Worm (Caenorhabditis elegans) whole organism, L1 larva: Measurements from ENCODE around the gene F09F9.3.

Experiments used
- C34B4.2 ChIP-seq: sonication (generic microtip); optimal IDR thresholded peaks from 2 replicates; lab custom pipeline; 2017; ENCODE audit warnings: mild to moderate bottlenecking, missing genetic modification characterization, missing compliant biosample characterization
- F16B12.6 ChIP-seq: fragments of 150-350 bp; optimal IDR thresholded peaks from 2 replicates; lab custom pipeline; 2014; ENCODE audit warnings: missing biosample characterization, missing genetic modification characterization
- aha-1 ChIP-seq: fragments of 150-350 bp; optimal IDR thresholded peaks from 2 replicates; lab custom pipeline; 2014; ENCODE audit warnings: missing biosample characterization, missing genetic modification characterization
- alr-1 ChIP-seq: fragments of 200-800 bp; sonication (Bioruptor generic); optimal IDR thresholded peaks from 2 replicates; lab custom pipeline; 2018; ENCODE audit warnings: borderline replicate concordance, mild to moderate bottlenecking, missing genetic modification characterization, missing compliant biosample characterization
- aly-2 ChIP-seq: fragments of 150-350 bp; optimal IDR thresholded peaks from 2 replicates; lab custom pipeline; 2014; ENCODE audit warnings: missing biosample characterization, missing genetic modification characterization
- ama-1 ChIP-seq: fragments of 150-350 bp; optimal IDR thresholded peaks from 2 replicates; lab custom pipeline; 2014
- blmp-1 ChIP-seq: fragments of 150-350 bp; optimal IDR thresholded peaks from 2 replicates; lab custom pipeline; 2014; ENCODE audit warnings: missing biosample characterization, missing genetic modification characterization
- ceh-8 ChIP-seq: fragments of 200-800 bp; sonication (Bioruptor generic); optimal IDR thresholded peaks from 2 replicates; lab custom pipeline; 2018; ENCODE audit warnings: mild to moderate bottlenecking, missing genetic modification characterization, moderate library complexity, missing compliant biosample characterization
- ceh-88 ChIP-seq: fragments of 200-800 bp; sonication (Bioruptor generic); IDR thresholded peaks from 2 replicates; pipeline ENCODE4 v1.3.6; 2022; ENCODE audit warnings: missing genetic modification characterization, missing compliant biosample characterization
- ces-1 ChIP-seq: fragments of 150-350 bp; optimal IDR thresholded peaks from 2 replicates; lab custom pipeline; 2014; ENCODE audit warnings: missing biosample characterization, missing genetic modification reagents, missing genetic modification characterization
- egl-13 ChIP-seq: sonication (generic microtip); optimal IDR thresholded peaks from 2 replicates; lab custom pipeline; 2016; ENCODE audit warnings: missing genotype, missing genetic modification reagents, missing genetic modification characterization, missing compliant biosample characterization
- ets-5 ChIP-seq: fragments of 200-800 bp; sonication (Bioruptor generic); IDR thresholded peaks from 2 replicates; pipeline ENCODE4 v1.3.6; 2022; ENCODE audit warnings: missing genetic modification characterization, missing compliant biosample characterization
- fkh-8 ChIP-seq: sonication (generic microtip); optimal IDR thresholded peaks from 2 replicates; lab custom pipeline; 2016; ENCODE audit warnings: mild to moderate bottlenecking, missing genetic modification characterization, missing compliant biosample characterization
- fos-1 ChIP-seq: fragments of 150-350 bp; optimal IDR thresholded peaks from 2 replicates; lab custom pipeline; 2014; ENCODE audit warnings: missing biosample characterization, missing genetic modification characterization
- hlh-4 ChIP-seq: sonication (generic microtip); optimal IDR thresholded peaks from 2 replicates; lab custom pipeline; 2016; ENCODE audit warnings: mild to moderate bottlenecking, missing genetic modification characterization, missing compliant biosample characterization
- irx-1 ChIP-seq: sonication (generic microtip); optimal IDR thresholded peaks from 2 replicates; lab custom pipeline; 2016; ENCODE audit warnings: missing genetic modification characterization, missing compliant biosample characterization
- isw-1 ChIP-seq: fragments of 200-800 bp; sonication (Bioruptor generic); IDR thresholded peaks from 2 replicates; pipeline ENCODE4 v1.3.6; 2022; ENCODE audit warnings: missing genetic modification characterization, missing compliant biosample characterization
- lin-13 ChIP-seq: fragments of 150-350 bp; optimal IDR thresholded peaks from 2 replicates; lab custom pipeline; 2014; ENCODE audit warnings: missing biosample characterization, missing genetic modification reagents, missing genetic modification characterization
- lin-14 ChIP-seq: fragments of 200-800 bp; sonication (Bioruptor generic); optimal IDR thresholded peaks from 2 replicates; lab custom pipeline; 2018; ENCODE audit warnings: mild to moderate bottlenecking, missing genetic modification characterization, moderate library complexity, missing compliant biosample characterization
- lin-35 ChIP-seq, 2 experiments: fragments of 150-350 bp; optimal IDR thresholded peaks; 2 replicates each; lab custom pipeline; 2014; ENCODE audit warnings: missing biosample characterization in 2 of 2, missing genetic modification characterization in 2 of 2, missing genetic modification reagents in 2 of 2
- lir-3 ChIP-seq: sonication (generic microtip); optimal IDR thresholded peaks from 2 replicates; lab custom pipeline; 2016; ENCODE audit warnings: mild to moderate bottlenecking, missing genetic modification characterization, moderate library complexity, missing compliant biosample characterization; ENCODE audit not compliant: poor library complexity
- lsy-2 ChIP-seq, 2 experiments: fragments of 150-350 bp; optimal IDR thresholded peaks; 2 replicates each; lab custom pipeline; 2014; ENCODE audit warnings: missing biosample characterization in 2 of 2, missing genetic modification characterization in 2 of 2
- mab-9 ChIP-seq: fragments of 200-800 bp; sonication (Bioruptor generic); IDR thresholded peaks from 2 replicates; pipeline ENCODE4 v1.3.6; 2022; ENCODE audit warnings: missing genetic modification reagents, missing genetic modification characterization, missing compliant biosample characterization
- mdl-1 ChIP-seq, 2 experiments: fragments of 150-350 bp; optimal IDR thresholded peaks; 2 replicates each; lab custom pipeline; 2014 to 2017; ENCODE audit warnings: missing biosample characterization in 2 of 2, missing genetic modification characterization in 2 of 2, inconsistent platforms in 1 of 2
- nhr-19 ChIP-seq: fragments of 200-800 bp; sonication (Bioruptor generic); conservative IDR thresholded peaks from 2 replicates; pipeline ENCODE4 v1.3.6; 2022; ENCODE audit warnings: missing genetic modification characterization, missing compliant biosample characterization
- nhr-20 ChIP-seq: sonication (generic microtip); optimal IDR thresholded peaks from 2 replicates; lab custom pipeline; 2016; ENCODE audit warnings: mild to moderate bottlenecking, missing genetic modification characterization, missing compliant biosample characterization
- nhr-237 ChIP-seq: fragments of 150-350 bp; optimal IDR thresholded peaks from 2 replicates; lab custom pipeline; 2014; ENCODE audit warnings: missing biosample characterization, missing genetic modification characterization
- nhr-47 ChIP-seq: sonication (generic microtip); optimal IDR thresholded peaks from 2 replicates; lab custom pipeline; 2016; ENCODE audit warnings: mild to moderate bottlenecking, missing genetic modification characterization, moderate library complexity, missing compliant biosample characterization
- nhr-71 ChIP-seq: sonication (generic microtip); optimal IDR thresholded peaks from 2 replicates; lab custom pipeline; 2016; ENCODE audit warnings: mild to moderate bottlenecking, missing genetic modification characterization, moderate library complexity, missing compliant biosample characterization
- nhr-77 ChIP-seq: fragments of 150-350 bp; optimal IDR thresholded peaks from 2 replicates; lab custom pipeline; 2014; ENCODE audit warnings: missing biosample characterization, missing genetic modification characterization
- nhr-85 ChIP-seq: sonication (generic microtip); peaks from one replicate; lab custom pipeline; 2016; ENCODE audit warnings: missing genetic modification characterization, inconsistent platforms, missing compliant biosample characterization
- nhr-90 ChIP-seq: sonication (generic microtip); optimal IDR thresholded peaks from 2 replicates; lab custom pipeline; 2016; ENCODE audit warnings: mild to moderate bottlenecking, missing genetic modification characterization, missing compliant biosample characterization; ENCODE audit not compliant: poor library complexity
- pag-3 ChIP-seq: sonication (generic microtip); optimal IDR thresholded peaks from 2 replicates; lab custom pipeline; 2017; ENCODE audit warnings: missing genetic modification characterization, mild to moderate bottlenecking, missing compliant biosample characterization, antibody characterized with exemption, borderline replicate concordance; ENCODE audit not compliant: insufficient read depth
- pax-3 ChIP-seq: fragments of 200-800 bp; sonication (Bioruptor generic); optimal IDR thresholded peaks from 2 replicates; lab custom pipeline; 2018; ENCODE audit warnings: mild to moderate bottlenecking, missing genetic modification characterization, moderate library complexity, missing compliant biosample characterization
- pqm-1 ChIP-seq: sonication (generic microtip); optimal IDR thresholded peaks from 3 replicates; lab custom pipeline; 2017; ENCODE audit warnings: missing biosample characterization, missing genetic modification characterization
- rnt-1 ChIP-seq: sonication (generic microtip); optimal IDR thresholded peaks from 2 replicates; lab custom pipeline; 2016; ENCODE audit warnings: mild to moderate bottlenecking, missing genetic modification characterization, moderate library complexity, missing compliant biosample characterization
- skn-1 ChIP-seq: fragments of 150-350 bp; optimal IDR thresholded peaks from 2 replicates; lab custom pipeline; 2014; ENCODE audit warnings: missing biosample characterization, missing genetic modification characterization
- snu-23 ChIP-seq: sonication (generic microtip); optimal IDR thresholded peaks from 2 replicates; lab custom pipeline; 2016; ENCODE audit warnings: missing genetic modification characterization, missing compliant biosample characterization
- sox-4 ChIP-seq: sonication (generic microtip); optimal IDR thresholded peaks from 2 replicates; lab custom pipeline; 2016; ENCODE audit warnings: missing genetic modification characterization, missing compliant biosample characterization
- tlp-1 ChIP-seq: fragments of 150-350 bp; optimal IDR thresholded peaks from 2 replicates; lab custom pipeline; 2014; ENCODE audit warnings: missing biosample characterization, missing genetic modification characterization
- unc-130 ChIP-seq: fragments of 150-350 bp; optimal IDR thresholded peaks from 2 replicates; lab custom pipeline; 2017; ENCODE audit warnings: missing biosample characterization, missing genetic modification characterization, inconsistent platforms
- unc-86 ChIP-seq: sonication (generic microtip); optimal IDR thresholded peaks from 2 replicates; lab custom pipeline; 2016; ENCODE audit warnings: missing genetic modification characterization, missing compliant biosample characterization
- unc-98 ChIP-seq: fragments of 200-800 bp; sonication (Bioruptor generic); IDR thresholded peaks from 2 replicates; pipeline ENCODE4 v1.3.6; 2022; ENCODE audit warnings: missing genetic modification characterization, missing compliant biosample characterization
- vab-15 ChIP-seq: sonication (generic microtip); optimal IDR thresholded peaks from 2 replicates; lab custom pipeline; 2017; ENCODE audit warnings: missing genotype, mild to moderate bottlenecking, missing genetic modification characterization, missing compliant biosample characterization
- xbp-1 ChIP-seq: sonication (generic microtip); optimal IDR thresholded peaks from 2 replicates; lab custom pipeline; 2016; ENCODE audit warnings: missing genetic modification characterization, missing compliant biosample characterization
- zip-4 ChIP-seq: fragments of 200-800 bp; sonication (Bioruptor generic); optimal IDR thresholded peaks from 2 replicates; lab custom pipeline; 2018; ENCODE audit warnings: mild to moderate bottlenecking, missing genetic modification characterization, moderate library complexity, missing compliant biosample characterization
- ztf-11 ChIP-seq, 2 experiments: sonication (generic microtip); optimal IDR thresholded peaks; 2 replicates each; lab custom pipeline; 2016 to 2017; ENCODE audit warnings: missing genetic modification characterization in 2 of 2, missing biosample characterization in 1 of 2, missing compliant biosample characterization in 1 of 2
- ztf-4 ChIP-seq: fragments of 150-350 bp; optimal IDR thresholded peaks from 2 replicates; lab custom pipeline; 2014; ENCODE audit warnings: missing biosample characterization, missing genetic modification characterization

The F09F9.3 gene

DNA sequence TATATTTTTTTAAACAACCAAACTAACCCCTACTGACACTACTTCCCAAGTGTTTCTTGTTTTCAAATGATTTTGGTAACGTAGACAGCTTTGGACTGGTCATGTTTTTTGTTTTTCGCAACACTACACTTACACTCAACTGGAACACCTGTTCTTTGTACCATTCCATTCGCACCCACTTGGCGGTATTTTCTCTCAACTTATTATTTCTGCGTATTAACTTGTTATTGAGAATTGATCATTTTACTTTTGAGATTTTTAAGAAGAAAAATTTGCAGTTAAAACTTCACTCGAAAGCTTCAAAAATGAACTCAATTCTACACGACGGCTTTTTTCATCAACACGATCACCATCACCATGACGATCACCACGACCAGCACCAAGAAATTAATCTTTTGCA, 14.0 kb upstream of the F09F9.3 start, which contains the start of gene ZK470.2:
ZK470.2 (plus strand) TSS at position 301 of the 400 bp plus-strand sequence.
- no peak for TF ChIP-seq unc-98 (GFP tag; lab: Robert Waterston, UW)
- TF ChIP-seq vab-15 (tag; lab: Kevin White, UChicago) = no peak
- TF ChIP-seq C34B4.2 (tag; lab: Kevin White, UChicago) = no peak
- no peak for TF ChIP-seq ceh-8 (GFP tag; lab: Kevin White, UChicago)
- TF ChIP-seq nhr-90 (tag; lab: Kevin White, UChicago) = no peak
- no peak for TF ChIP-seq pax-3 (tag; lab: Kevin White, UChicago)
- no peak for TF ChIP-seq hlh-4 (tag; lab: Kevin White, UChicago)
- TF ChIP-seq fkh-8 = no peak
- TF ChIP-seq aha-1 (tag; lab: Kevin White, UChicago) = no peak
- no peak for TF ChIP-seq F16B12.6 (tag; lab: Kevin White, UChicago)
- no peak for TF ChIP-seq lin-35 (GFP tag; optimal IDR thresholded peaks at IDR 0.05; lab: Kevin White, UChicago)
- no peak for TF ChIP-seq ztf-11 (tag; optimal IDR thresholded peaks at IDR 0.05; lab: Kevin White, UChicago)
- TF ChIP-seq snu-23 (GFP tag; lab: Kevin White, UChicago) = no peak
- no peak for TF ChIP-seq alr-1 (tag; lab: Kevin White, UChicago)
- TF ChIP-seq lir-3 (tag; lab: Kevin White, UChicago) = no peak
- no peak for TF ChIP-seq ama-1 (lab: Kevin White, UChicago)
- TF ChIP-seq lin-14 (GFP tag; lab: Kevin White, UChicago) = no peak
- no peak for TF ChIP-seq nhr-77 (tag; lab: Kevin White, UChicago)
- TF ChIP-seq ztf-4 (tag; lab: Kevin White, UChicago) = no peak

DNA sequence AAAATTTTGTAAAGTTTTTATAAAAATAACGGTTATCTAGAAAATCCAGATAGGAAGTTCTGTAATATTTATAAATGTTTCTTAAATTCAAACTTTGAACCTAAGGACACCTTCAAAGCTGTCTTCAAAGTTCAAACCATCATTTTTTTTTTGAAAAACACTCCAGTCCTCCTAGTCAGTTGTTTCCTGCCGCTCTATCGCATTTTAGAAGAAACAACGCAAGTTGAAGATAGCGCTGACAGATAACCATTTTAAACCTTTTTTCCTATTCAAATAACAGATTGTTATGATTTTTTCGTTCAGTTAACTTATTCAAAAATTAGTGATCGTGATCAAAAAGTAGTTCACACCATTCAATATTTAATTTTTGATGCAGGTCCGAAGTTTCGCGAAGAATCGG, 12.5 kb upstream of the F09F9.3 start:
- TF ChIP-seq irx-1 (tag; lab: Kevin White, UChicago) = no peak
- TF ChIP-seq nhr-20 = peak; percentile 38
- peak; percentile 29; the same call in 1 of the 2 replicates for TF ChIP-seq nhr-19
- TF ChIP-seq lin-14 (GFP tag; lab: Kevin White, UChicago) = peak; percentile 35
- TF ChIP-seq nhr-71 = peak; percentile 59
- peak; percentile 40 for TF ChIP-seq snu-23 (GFP tag; lab: Kevin White, UChicago)
- TF ChIP-seq ces-1 = no peak
- peak in 1 of 2 experiments; percentile 5 for TF ChIP-seq lsy-2 (tag; optimal IDR thresholded peaks at IDR 0.05; lab: Kevin White, UChicago)
- TF ChIP-seq fkh-8 = no peak
- no peak for TF ChIP-seq unc-130 (tag; lab: Kevin White, UChicago)
- TF ChIP-seq nhr-85 (tag; lab: Kevin White, UChicago) = no peak
- peak; percentile 34 for TF ChIP-seq rnt-1 (tag; lab: Kevin White, UChicago)
- TF ChIP-seq, all 84 proteins: peak for 7

DNA sequence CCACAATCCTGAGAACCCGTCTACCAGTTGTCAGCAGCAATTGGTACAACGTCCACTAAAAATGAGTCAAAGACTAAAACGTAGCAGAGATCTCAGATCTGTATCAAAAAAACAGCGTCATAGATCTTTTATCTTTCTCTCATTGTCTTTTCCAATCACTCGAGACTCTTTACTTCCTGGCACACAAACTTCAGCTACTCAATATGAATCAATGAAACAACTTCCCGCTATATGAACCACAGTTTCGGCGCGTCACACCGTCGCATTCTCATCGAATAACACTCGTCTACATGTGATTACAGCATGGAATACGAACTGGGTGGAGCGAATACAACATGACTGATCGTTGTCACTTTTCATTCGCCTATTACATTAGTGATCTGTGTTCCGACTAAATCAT, 11.4 kb upstream of the F09F9.3 start:
- TF ChIP-seq isw-1 (GFP tag; lab: Robert Waterston, UW) = no peak
- TF ChIP-seq pag-3 (tag; lab: Kevin White, UChicago) = no peak
- TF ChIP-seq mdl-1 (tag; optimal IDR thresholded peaks at IDR 0.05; lab: Kevin White, UChicago) = peak in 1 of 2 experiments; percentile 33
- peak; percentile 34 for TF ChIP-seq lin-13 (GFP tag; lab: Kevin White, UChicago)
- TF ChIP-seq mab-9 (GFP tag; lab: Robert Waterston, UW) = no peak
- TF ChIP-seq nhr-237 = no peak
- TF ChIP-seq lir-3 (tag; lab: Kevin White, UChicago) = no peak
- TF ChIP-seq xbp-1 = no peak
- no peak for TF ChIP-seq egl-13 (tag; lab: Kevin White, UChicago)
- no peak for TF ChIP-seq nhr-90 (tag; lab: Kevin White, UChicago)
- peak; percentile 29 for TF ChIP-seq skn-1 (tag; lab: Kevin White, UChicago)
- no peak for TF ChIP-seq tlp-1 (tag; lab: Kevin White, UChicago)
- TF ChIP-seq vab-15 (tag; lab: Kevin White, UChicago) = no peak
- no peak for TF ChIP-seq ztf-11 (tag; optimal IDR thresholded peaks at IDR 0.05; lab: Kevin White, UChicago)
- no peak for TF ChIP-seq ceh-88 (GFP tag; lab: Robert Waterston, UW)
- TF ChIP-seq fkh-8 = no peak
- TF ChIP-seq aly-2 (tag; lab: Kevin White, UChicago) = no peak
- peak; percentile 54 for TF ChIP-seq blmp-1 (tag; lab: Kevin White, UChicago)
- TF ChIP-seq fos-1 = no peak
- TF ChIP-seq unc-86 (tag; lab: Kevin White, UChicago) = no peak
- TF ChIP-seq unc-130 (tag; lab: Kevin White, UChicago) = no peak
- no peak for TF ChIP-seq ets-5 (GFP tag; lab: Robert Waterston, UW)
- no peak for TF ChIP-seq C34B4.2 (tag; lab: Kevin White, UChicago)
- no peak for TF ChIP-seq zip-4 (GFP tag; lab: Kevin White, UChicago)
- TF ChIP-seq nhr-71 = peak; percentile 86
- no peak for TF ChIP-seq nhr-47 (tag; lab: Kevin White, UChicago)
- no peak for TF ChIP-seq pqm-1 (tag; lab: Kevin White, UChicago)
- no peak for TF ChIP-seq sox-4 (tag; lab: Kevin White, UChicago)
- TF ChIP-seq lin-35 (GFP tag; optimal IDR thresholded peaks at IDR 0.05; lab: Kevin White, UChicago) = peak in 1 of 2 experiments; percentile 41
